Fruit fly (Drosophila melanogaster) whole organism, embryonic: Measurements from ENCODE around the gene CG8112.

Source experiments
- Asciz ChIP-seq: fragments of 200-800 bp; sonication (Bioruptor generic); optimal IDR thresholded peaks from 2 replicates; lab custom pipeline; 2017; ENCODE audit warnings: missing biosample characterization, mild to moderate bottlenecking, missing genetic modification characterization, missing genetic modification reagents
- Blimp-1 ChIP-seq: fragments of 200-800 bp; sonication (Bioruptor generic); optimal IDR thresholded peaks from 3 replicates; lab custom pipeline; 2018; ENCODE audit warnings: missing biosample characterization, missing genetic modification characterization, mild to moderate bottlenecking, moderate library complexity, missing genetic modification reagents
- CG11093 ChIP-seq: fragments of 200-800 bp; sonication (Bioruptor generic); IDR thresholded peaks from 3 replicates; pipeline ENCODE4 v1.3.6; 2022; ENCODE audit warnings: missing biosample characterization, missing genetic modification characterization
- CG11398 ChIP-seq: fragments of 200-800 bp; sonication (Bioruptor generic); optimal IDR thresholded peaks from 2 replicates; lab custom pipeline; 2016; ENCODE audit warnings: missing biosample characterization, missing genetic modification characterization
- CG12219 ChIP-seq: fragments of 200-800 bp; sonication (Bioruptor generic); optimal IDR thresholded peaks from 3 replicates; lab custom pipeline; 2018; ENCODE audit warnings: missing biosample characterization, mild to moderate bottlenecking, missing genetic modification characterization
- CG1233 ChIP-seq: fragments of 200-800 bp; sonication (Bioruptor generic); optimal IDR thresholded peaks from 4 replicates; lab custom pipeline; 2018; ENCODE audit warnings: missing biosample characterization, mild to moderate bottlenecking, missing genetic modification characterization
- CG14710 ChIP-seq: fragments of 200-800 bp; sonication (Bioruptor generic); optimal IDR thresholded peaks from 3 replicates; lab custom pipeline; 2019; ENCODE audit warnings: missing biosample characterization, mild to moderate bottlenecking, missing genetic modification characterization, moderate library complexity
- CG1529 ChIP-seq: fragments of 200-800 bp; sonication (Bioruptor generic); optimal IDR thresholded peaks from 3 replicates; lab custom pipeline; 2018; ENCODE audit warnings: missing biosample characterization, missing genetic modification characterization
- CG17829 ChIP-seq: fragments of 200-800 bp; optimal IDR thresholded peaks from 2 replicates; lab custom pipeline; 2019; ENCODE audit warnings: missing biosample characterization, mild to moderate bottlenecking, missing genetic modification characterization, moderate library complexity
- CG18619 ChIP-seq: fragments of 200-800 bp; sonication (Bioruptor generic); optimal IDR thresholded peaks from 3 replicates; lab custom pipeline; 2017; ENCODE audit warnings: missing biosample characterization, mild to moderate bottlenecking, missing genetic modification characterization
- CG2116 ChIP-seq: fragments of 200-800 bp; sonication (Bioruptor generic); optimal IDR thresholded peaks from 3 replicates; lab custom pipeline; 2018; ENCODE audit warnings: missing biosample characterization, mild to moderate bottlenecking, missing genetic modification characterization
- CG2129 ChIP-seq: fragments of 200-800 bp; sonication (Bioruptor generic); IDR thresholded peaks from 2 replicates; pipeline ENCODE4 v1.3.6; 2022; ENCODE audit warnings: missing biosample characterization, missing genetic modification characterization; ENCODE audit not compliant: partially characterized antibody
- CG30020 ChIP-seq: fragments of 200-800 bp; optimal IDR thresholded peaks from 2 replicates; lab custom pipeline; 2019; ENCODE audit warnings: missing biosample characterization, mild to moderate bottlenecking, missing genetic modification characterization, moderate library complexity
- CG3407 ChIP-seq: fragments of 200-800 bp; sonication (Bioruptor generic); optimal IDR thresholded peaks from 2 replicates; lab custom pipeline; 2018; ENCODE audit warnings: missing biosample characterization, mild to moderate bottlenecking, missing genetic modification characterization
- CG42726 ChIP-seq: fragments of 200-800 bp; sonication (Bioruptor generic); IDR thresholded peaks from 2 replicates; pipeline ENCODE4 v1.3.6; 2022; ENCODE audit warnings: missing biosample characterization, missing genetic modification characterization; ENCODE audit not compliant: partially characterized antibody
- CG4360 ChIP-seq: fragments of 200-800 bp; sonication (Bioruptor generic); IDR thresholded peaks from 2 replicates; pipeline ENCODE4 v1.3.6; 2022; ENCODE audit warnings: missing biosample characterization, missing genetic modification characterization
- CG5180 ChIP-seq: fragments of 200-800 bp; sonication (Bioruptor generic); optimal IDR thresholded peaks from 3 replicates; lab custom pipeline; 2017; ENCODE audit warnings: missing biosample characterization, missing genetic modification characterization, mild to moderate bottlenecking, moderate library complexity, missing genetic modification reagents
- CG6254 ChIP-seq: fragments of 200-800 bp; sonication (Bioruptor generic); optimal IDR thresholded peaks from 3 replicates; lab custom pipeline; 2017; ENCODE audit warnings: mild to moderate bottlenecking, missing biosample characterization, missing genetic modification reagents, missing genetic modification characterization
- CG8089 ChIP-seq: fragments of 200-800 bp; sonication (Bioruptor generic); optimal IDR thresholded peaks from 3 replicates; lab custom pipeline; 2016; ENCODE audit warnings: missing biosample characterization, missing genetic modification characterization
- Dp ChIP-seq: fragments of 200-800 bp; sonication (Bioruptor generic); optimal IDR thresholded peaks from 2 replicates; lab custom pipeline; 2018; ENCODE audit warnings: missing biosample characterization, mild to moderate bottlenecking, missing genetic modification characterization, moderate library complexity
- HmgZ ChIP-seq: fragments of 200-800 bp; sonication (Bioruptor generic); optimal IDR thresholded peaks from 2 replicates; lab custom pipeline; 2018; ENCODE audit warnings: missing biosample characterization, mild to moderate bottlenecking, missing genetic modification characterization
- Hr39 ChIP-seq: fragments of >200 bp; optimal IDR thresholded peaks from 2 replicates; lab custom pipeline; 2017
- Lim3 ChIP-seq: fragments of 200-800 bp; sonication (Bioruptor generic); IDR thresholded peaks from 2 replicates; pipeline ENCODE4 v1.3.6; 2022; ENCODE audit warnings: missing biosample characterization, missing genetic modification characterization
- MESR4 ChIP-seq: fragments of 200-800 bp; sonication (Bioruptor generic); optimal IDR thresholded peaks from 2 replicates; lab custom pipeline; 2018; ENCODE audit warnings: missing biosample characterization, mild to moderate bottlenecking, missing genetic modification characterization, moderate library complexity
- Mad ChIP-seq: fragments of 200-800 bp; sonication (Bioruptor generic); optimal IDR thresholded peaks from 2 replicates; lab custom pipeline; 2016; ENCODE audit warnings: missing biosample characterization, missing genetic modification characterization
- NC2β ChIP-seq: fragments of 200-800 bp; sonication (Bioruptor generic); optimal IDR thresholded peaks from 2 replicates; lab custom pipeline; 2016; ENCODE audit warnings: missing biosample characterization, missing genetic modification characterization
- NK7.1 ChIP-seq: fragments of 200-800 bp; sonication (Bioruptor generic); optimal IDR thresholded peaks from 3 replicates; lab custom pipeline; 2016; ENCODE audit warnings: missing biosample characterization, missing genetic modification characterization
- Sin3A ChIP-seq: fragments of >200 bp; optimal IDR thresholded peaks from 2 replicates; lab custom pipeline; 2018
- Sox102F ChIP-seq: fragments of 200-800 bp; sonication (Bioruptor generic); optimal IDR thresholded peaks from 2 replicates; lab custom pipeline; 2018; ENCODE audit warnings: missing biosample characterization, mild to moderate bottlenecking, missing genetic modification characterization, moderate library complexity
- Sry-δ ChIP-seq: fragments of 200-800 bp; sonication (Bioruptor generic); optimal IDR thresholded peaks from 2 replicates; lab custom pipeline; 2016; ENCODE audit warnings: missing biosample characterization, missing genetic modification characterization
- YL-1 ChIP-seq: fragments of 200-800 bp; sonication (Bioruptor generic); optimal IDR thresholded peaks from 3 replicates; lab custom pipeline; 2017; ENCODE audit warnings: missing biosample characterization, mild to moderate bottlenecking, missing genetic modification characterization
- ap ChIP-seq: fragments of 200-800 bp; sonication (Bioruptor generic); IDR thresholded peaks from 2 replicates; pipeline ENCODE4 v1.3.6; 2022; ENCODE audit warnings: missing biosample characterization, missing genetic modification characterization
- cato ChIP-seq: fragments of 200-800 bp; sonication (Bioruptor generic); optimal IDR thresholded peaks from 2 replicates; lab custom pipeline; 2016; ENCODE audit warnings: missing biosample characterization, missing genetic modification characterization, borderline replicate concordance
- dm ChIP-seq: fragments of 200-800 bp; sonication (Bioruptor generic); optimal IDR thresholded peaks from 3 replicates; lab custom pipeline; 2016; ENCODE audit warnings: missing biosample characterization, missing genetic modification characterization
- exex ChIP-seq: fragments of 200-800 bp; sonication (Bioruptor generic); optimal IDR thresholded peaks from 4 replicates; lab custom pipeline; 2018; ENCODE audit warnings: missing biosample characterization, mild to moderate bottlenecking, missing genetic modification characterization, moderate library complexity
- fd102C ChIP-seq: fragments of 200-800 bp; sonication (Bioruptor generic); optimal IDR thresholded peaks from 2 replicates; lab custom pipeline; 2018; ENCODE audit warnings: missing biosample characterization, mild to moderate bottlenecking, missing genetic modification characterization, moderate library complexity
- fru ChIP-seq: fragments of >200 bp; optimal IDR thresholded peaks from 2 replicates; lab custom pipeline; 2017
- gcm2 ChIP-seq: fragments of 200-800 bp; sonication (Bioruptor generic); optimal IDR thresholded peaks from 2 replicates; lab custom pipeline; 2016; ENCODE audit warnings: missing biosample characterization, missing genetic modification characterization
- gfzf ChIP-seq: fragments of 200-800 bp; sonication (Bioruptor generic); optimal IDR thresholded peaks from 2 replicates; lab custom pipeline; 2016; ENCODE audit warnings: missing biosample characterization, mild to moderate bottlenecking, missing genetic modification characterization, moderate library complexity
- hb ChIP-seq: fragments of 200-800 bp; sonication (Bioruptor generic); IDR thresholded peaks from 3 replicates; pipeline ENCODE4 v1.3.6; 2022; ENCODE audit warnings: missing biosample characterization, missing genetic modification characterization; ENCODE audit not compliant: partially characterized antibody
- pita ChIP-seq: fragments of 200-800 bp; sonication (Bioruptor generic); optimal IDR thresholded peaks from 2 replicates; lab custom pipeline; 2017; ENCODE audit warnings: missing biosample characterization, mild to moderate bottlenecking, missing genetic modification characterization
- pros ChIP-seq: fragments of 200-800 bp; sonication (Bioruptor generic); optimal IDR thresholded peaks from 3 replicates; lab custom pipeline; 2019; ENCODE audit warnings: missing biosample characterization, mild to moderate bottlenecking, missing genetic modification characterization, moderate library complexity
- ranshi ChIP-seq: fragments of 200-800 bp; sonication (Bioruptor generic); IDR thresholded peaks from 2 replicates; pipeline ENCODE4 v1.3.6; 2022; ENCODE audit warnings: missing biosample characterization, missing genetic modification characterization
- row ChIP-seq: fragments of 200-800 bp; sonication (Bioruptor generic); IDR thresholded peaks from 3 replicates; pipeline ENCODE4 v1.3.6; 2022; ENCODE audit warnings: missing biosample characterization, missing genetic modification characterization
- sens ChIP-seq: fragments of 200-800 bp; sonication (Bioruptor generic); peaks from one replicate; lab custom pipeline; 2016; ENCODE audit warnings: missing biosample characterization, missing genetic modification characterization
- slou ChIP-seq: fragments of 200-800 bp; sonication (Bioruptor generic); optimal IDR thresholded peaks from 3 replicates; lab custom pipeline; 2016; ENCODE audit warnings: missing biosample characterization, missing genetic modification characterization
- sob ChIP-seq: fragments of 200-800 bp; sonication (Bioruptor generic); IDR thresholded peaks from 2 replicates; pipeline ENCODE4 v1.3.6; 2022; ENCODE audit warnings: missing biosample characterization, missing genetic modification characterization
- tap ChIP-seq: fragments of 200-800 bp; optimal IDR thresholded peaks from 3 replicates; lab custom pipeline; 2019; ENCODE audit warnings: missing biosample characterization, mild to moderate bottlenecking, missing genetic modification characterization, moderate library complexity
- tin ChIP-seq: fragments of 200-800 bp; sonication (Bioruptor generic); optimal IDR thresholded peaks from 3 replicates; lab custom pipeline; 2016; ENCODE audit warnings: missing biosample characterization, missing genetic modification characterization
- wor ChIP-seq: fragments of 200-800 bp; sonication (Bioruptor generic); IDR thresholded peaks from 2 replicates; pipeline ENCODE4 v1.3.6; 2022; ENCODE audit warnings: missing biosample characterization, missing genetic modification characterization
- z ChIP-seq: fragments of 200-800 bp; sonication (Bioruptor generic); IDR thresholded peaks from 3 replicates; pipeline ENCODE4 v1.3.6; 2022; ENCODE audit warnings: missing biosample characterization, missing genetic modification characterization

Gene CG8112

DNA sequence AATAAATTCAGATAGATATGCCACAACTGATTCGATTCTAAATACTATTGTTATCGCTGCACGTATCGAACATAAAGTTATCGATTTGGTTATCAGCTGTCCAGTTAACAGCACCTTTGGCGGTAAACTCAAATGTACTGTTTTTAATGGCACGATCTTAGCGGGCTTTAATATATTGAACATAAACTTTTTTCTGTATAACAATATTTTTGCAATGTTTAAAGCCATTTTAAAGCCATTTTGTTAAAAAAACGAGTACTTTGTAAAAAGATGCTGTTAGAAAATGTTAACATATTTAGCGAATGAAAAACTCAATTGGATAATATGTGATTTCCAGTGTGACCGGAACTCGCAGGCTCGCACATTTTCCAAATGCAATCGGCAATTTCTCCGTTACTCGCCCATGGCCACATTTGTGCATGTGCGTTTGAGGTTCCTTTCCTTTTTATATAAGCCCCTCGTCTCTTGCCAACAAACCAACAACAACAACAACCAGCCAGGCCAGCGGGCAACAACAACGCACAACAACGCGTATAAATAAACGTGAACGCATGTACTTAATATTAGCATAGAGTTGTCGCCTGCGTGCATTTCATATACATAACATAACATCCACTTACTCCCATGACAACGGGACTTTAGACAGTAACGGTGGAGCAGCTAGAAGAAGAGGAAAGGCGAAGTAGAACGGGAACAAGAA lies 3.3 kb downstream of the CG8112 start, which contains the start of gene TMEM216 (continued):
- no peak for TF ChIP-seq pros (GFP tag; lab: Kevin White, UChicago)
- peak; percentile 94 for TF ChIP-seq gfzf (GFP tag; lab: Kevin White, UChicago)
- no peak for TF ChIP-seq ap (GFP tag; lab: Robert Waterston, UW)
- TF ChIP-seq MESR4 (GFP tag; lab: Kevin White, UChicago), result peak; percentile 99
- TF ChIP-seq tin, result no peak
- TF ChIP-seq NC2β, result peak; percentile 8
- no peak for TF ChIP-seq CG1233 (GFP tag; lab: Kevin White, UChicago)
- TF ChIP-seq dm, result peak; percentile 76
- no peak for TF ChIP-seq CG18619 (GFP tag; lab: Kevin White, UChicago)
- peak; percentile 79 for TF ChIP-seq Sin3A (lab: Kevin White, UChicago)
- TF ChIP-seq Sox102F (GFP tag; lab: Kevin White, UChicago), result no peak
- no peak for TF ChIP-seq CG3407 (GFP tag; lab: Kevin White, UChicago)
- TF ChIP-seq Blimp-1 (GFP tag; lab: Kevin White, UChicago), result no peak
- TF ChIP-seq Hr39, result no peak
- no peak for TF ChIP-seq exex
- TF ChIP-seq CG6254 (GFP tag; lab: Kevin White, UChicago), result no peak
- TF ChIP-seq CG11398 (GFP tag; lab: Kevin White, UChicago), result no peak
- no peak for TF ChIP-seq sob (GFP tag; lab: Robert Waterston, UW)
- TF ChIP-seq CG4360 (GFP tag; lab: Robert Waterston, UW), result peak; percentile 97
- TF ChIP-seq CG12219, result no peak
- TF ChIP-seq fru, result no peak
- peak; percentile 85 for TF ChIP-seq Dp
- peak; percentile 48 for TF ChIP-seq HmgZ (tag; lab: Kevin White, UChicago)
- TF ChIP-seq CG5180 (GFP tag; lab: Kevin White, UChicago), result no peak
- no peak for TF ChIP-seq Lim3 (GFP tag; lab: Robert Waterston, UW)
- TF ChIP-seq sens, result peak; percentile 76
- TF ChIP-seq ranshi (GFP tag; lab: Robert Waterston, UW), result no peak
- no peak for TF ChIP-seq hb (GFP tag; lab: Robert Waterston, UW)
- peak; percentile 90 for TF ChIP-seq YL-1 (GFP tag; lab: Kevin White, UChicago)
- TF ChIP-seq pita, result no peak
- peak; percentile 25 for TF ChIP-seq CG30020 (tag; lab: Kevin White, UChicago)
- TF ChIP-seq slou (GFP tag; lab: Kevin White, UChicago), result no peak
- no peak for TF ChIP-seq CG8089 (GFP tag; lab: Kevin White, UChicago)
- peak; percentile 25 for TF ChIP-seq Mad (GFP tag; lab: Kevin White, UChicago)
- TF ChIP-seq wor (GFP tag; lab: Robert Waterston, UW), result no peak
- TF ChIP-seq Asciz (GFP tag; lab: Kevin White, UChicago), result no peak
- peak; percentile 8; the same call in 1 of the 2 replicates for TF ChIP-seq CG42726 (GFP tag; lab: Robert Waterston, UW)
- TF ChIP-seq row (GFP tag; lab: Robert Waterston, UW), result 0 out of 3 replicates have a peak, but pooled peaks have one; percentile 5
- no peak for TF ChIP-seq CG2129 (GFP tag; lab: Robert Waterston, UW)
- peak; percentile 61 for TF ChIP-seq Sry-δ (GFP tag; lab: Kevin White, UChicago)
- TF ChIP-seq gcm2 (GFP tag; lab: Kevin White, UChicago), result no peak
- TF ChIP-seq tap, result no peak
- peak; percentile 60 for TF ChIP-seq CG14710
- TF ChIP-seq CG2116 (GFP tag; lab: Kevin White, UChicago), result peak; percentile 80
- no peak for TF ChIP-seq fd102C (GFP tag; lab: Kevin White, UChicago)
- peak; percentile 24 for TF ChIP-seq CG17829 (tag; lab: Kevin White, UChicago)
- no peak for TF ChIP-seq z (GFP tag; lab: Robert Waterston, UW)
- TF ChIP-seq CG1529 (GFP tag; lab: Kevin White, UChicago), result no peak
- no peak for TF ChIP-seq NK7.1
- TF ChIP-seq cato (GFP tag; lab: Kevin White, UChicago), result no peak
- TF ChIP-seq CG11093 (GFP tag; lab: Robert Waterston, UW), result no peak
